Fruit fly (Drosophila melanogaster): ENCODE results near the gene CG46317.
A peak's percentile ranks its signal among the peaks of the same experiment; 100 is the strongest.

Gene CG46317

DNA sequence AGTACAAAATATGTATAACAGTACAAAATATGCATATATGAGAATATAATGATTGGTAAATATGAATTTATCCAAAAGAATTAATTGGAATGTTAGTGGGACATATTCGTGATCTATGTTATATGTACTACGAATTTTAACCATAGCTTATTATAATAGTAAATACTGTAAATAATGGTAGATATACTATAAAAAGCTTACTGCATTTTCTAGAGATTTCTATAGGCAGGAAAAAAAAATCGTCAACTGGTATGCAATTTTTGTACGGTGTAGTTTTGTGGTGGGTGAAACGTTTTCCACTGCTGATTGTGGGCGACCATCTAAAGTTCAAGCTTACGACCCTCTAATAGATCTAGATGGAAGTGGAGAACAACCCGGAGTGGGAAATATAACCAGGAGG lies 44.2 kb upstream of the CG46317 start:
- TF ChIP-seq CG14711 (tag; optimal IDR thresholded peaks at IDR 0.05) (no peak), CG11617 (GFP tag; optimal IDR thresholded peaks at IDR 0.05) (no peak), kay (GFP tag; ENCODE audit: borderline replicate concordance) (no peak), tj (GFP tag; optimal IDR thresholded peaks at IDR 0.05) (no peak), cic (GFP tag; optimal IDR thresholded peaks at IDR 0.05) (no peak), Clk (GFP tag; optimal IDR thresholded peaks at IDR 0.05) (no peak), CG7045 (GFP tag; optimal IDR thresholded peaks at IDR 0.05) (no peak), CG33017 (tag; optimal IDR thresholded peaks at IDR 0.05) (no peak), CG12768 (GFP tag; optimal IDR thresholded peaks at IDR 0.05) (no peak), CG5204 (GFP tag; optimal IDR thresholded peaks at IDR 0.05) (no peak), Hr96 (GFP tag; optimal IDR thresholded peaks at IDR 0.05) (no peak), pad (GFP tag; optimal IDR thresholded peaks at IDR 0.05) (no peak), CG1620 (GFP tag; optimal IDR thresholded peaks at IDR 0.05) (no peak), cnc (optimal IDR thresholded peaks at IDR 0.05) (no peak), ovo (GFP tag; optimal IDR thresholded peaks at IDR 0.05) (no peak), bab1 (GFP tag; optimal IDR thresholded peaks at IDR 0.05) (no peak), Crg-1 (GFP tag; optimal IDR thresholded peaks at IDR 0.05) (no peak), toe (GFP tag; optimal IDR thresholded peaks at IDR 0.05) (no peak)

- peak; percentile 68 for TF ChIP-seq CG11617 (GFP tag; optimal IDR thresholded peaks at IDR 0.05)
- peak; percentile 52 for TF ChIP-seq pad (GFP tag; optimal IDR thresholded peaks at IDR 0.05)
- no peak for TF ChIP-seq kay (GFP tag; ENCODE audit: borderline replicate concordance)
- TF ChIP-seq CG5204 (GFP tag; optimal IDR thresholded peaks at IDR 0.05): no peak
- TF ChIP-seq cnc (optimal IDR thresholded peaks at IDR 0.05): no peak
- no peak for TF ChIP-seq cic (GFP tag; optimal IDR thresholded peaks at IDR 0.05)
- peak; percentile 71 for TF ChIP-seq CG7045 (GFP tag; optimal IDR thresholded peaks at IDR 0.05)
- peak; percentile 86 for TF ChIP-seq CG14711 (tag; optimal IDR thresholded peaks at IDR 0.05)
- TF ChIP-seq Clk (GFP tag; optimal IDR thresholded peaks at IDR 0.05): no peak
- TF ChIP-seq bab1 (GFP tag; optimal IDR thresholded peaks at IDR 0.05): peak; percentile 92
- TF ChIP-seq Hr96 (GFP tag; optimal IDR thresholded peaks at IDR 0.05): peak; percentile 4
- TF ChIP-seq tj (GFP tag; optimal IDR thresholded peaks at IDR 0.05): peak; percentile 23
- TF ChIP-seq CG7101 (tag; optimal IDR thresholded peaks at IDR 0.05): peak; percentile 83
- TF ChIP-seq Mnt (GFP tag; optimal IDR thresholded peaks at IDR 0.05): no peak
- peak; percentile 65 for TF ChIP-seq CG33017 (tag; optimal IDR thresholded peaks at IDR 0.05)
- TF ChIP-seq CG12768 (GFP tag; optimal IDR thresholded peaks at IDR 0.05): peak; percentile 40
- peak; percentile 38 for TF ChIP-seq CG1620 (GFP tag; optimal IDR thresholded peaks at IDR 0.05)
- no peak for TF ChIP-seq Crg-1 (GFP tag; optimal IDR thresholded peaks at IDR 0.05)
- TF ChIP-seq toe (GFP tag; optimal IDR thresholded peaks at IDR 0.05): peak; percentile 29
- TF ChIP-seq ovo (GFP tag; optimal IDR thresholded peaks at IDR 0.05): no peak
These were observed 43.0 kb upstream of the CG46317 start for dm6 chrX:14218045-14218483.

DNA sequence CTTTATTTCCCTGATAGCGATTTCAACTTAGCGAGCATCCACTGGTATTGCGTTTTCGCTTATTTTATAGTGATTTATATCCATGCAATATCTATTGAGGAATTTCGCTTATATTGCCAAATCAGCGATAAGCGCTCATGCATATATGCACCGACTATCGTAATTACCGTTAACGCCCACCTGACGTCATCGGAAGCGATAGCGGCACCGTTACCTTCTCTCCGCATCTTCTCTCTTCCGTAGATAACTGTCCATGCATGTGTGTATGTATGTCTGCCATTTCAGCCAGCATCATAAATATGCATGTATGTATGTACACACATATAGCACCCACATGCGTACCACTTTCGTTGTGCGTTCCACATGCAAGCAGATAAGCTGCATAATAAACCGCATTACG lies 39.8 kb upstream of the CG46317 start:
- TF ChIP-seq Crg-1 (GFP tag; optimal IDR thresholded peaks at IDR 0.05) (no peak), pad (GFP tag; optimal IDR thresholded peaks at IDR 0.05) (peak; percentile 51), CG12768 (GFP tag; optimal IDR thresholded peaks at IDR 0.05) (no peak), cnc (optimal IDR thresholded peaks at IDR 0.05) (no peak), bab1 (GFP tag; optimal IDR thresholded peaks at IDR 0.05) (peak; percentile 9), ovo (GFP tag; optimal IDR thresholded peaks at IDR 0.05) (peak; percentile 94), CG5204 (GFP tag; optimal IDR thresholded peaks at IDR 0.05) (no peak), kay (GFP tag; ENCODE audit: borderline replicate concordance) (no peak), CG1620 (GFP tag; optimal IDR thresholded peaks at IDR 0.05) (no peak), tj (GFP tag; optimal IDR thresholded peaks at IDR 0.05) (no peak), Mnt (GFP tag; optimal IDR thresholded peaks at IDR 0.05) (no peak), CG7045 (GFP tag; optimal IDR thresholded peaks at IDR 0.05) (no peak), CG7101 (tag; optimal IDR thresholded peaks at IDR 0.05) (no peak), CG11617 (GFP tag; optimal IDR thresholded peaks at IDR 0.05) (no peak), toe (GFP tag; optimal IDR thresholded peaks at IDR 0.05) (no peak), cic (GFP tag; optimal IDR thresholded peaks at IDR 0.05) (no peak), Clk (GFP tag; optimal IDR thresholded peaks at IDR 0.05) (no peak)

- TF ChIP-seq tj (GFP tag; optimal IDR thresholded peaks at IDR 0.05) (peak; percentile 6), Mnt (GFP tag; optimal IDR thresholded peaks at IDR 0.05) (no peak)
These were observed 39.0 kb upstream of the CG46317 start for dm6 chrX:14221995-14222394.

dm6 chrX:14225665-14226064 lies 35.4 kb upstream of the CG46317 start, which contains the start of gene CG11674:
Gene CG11674 (minus strand): TSS chrX:14225879.
- peak; percentile 55 for TF ChIP-seq pad (GFP tag; optimal IDR thresholded peaks at IDR 0.05)
- TF ChIP-seq Hr96 (GFP tag; optimal IDR thresholded peaks at IDR 0.05): no peak
- no peak for TF ChIP-seq cic (GFP tag; optimal IDR thresholded peaks at IDR 0.05)
- TF ChIP-seq ovo (GFP tag; optimal IDR thresholded peaks at IDR 0.05): peak; percentile 76

- no peak for TF ChIP-seq Mnt (GFP tag; optimal IDR thresholded peaks at IDR 0.05)
- TF ChIP-seq CG11617 (GFP tag; optimal IDR thresholded peaks at IDR 0.05): no peak
- no peak for TF ChIP-seq toe (GFP tag; optimal IDR thresholded peaks at IDR 0.05)
- no peak for TF ChIP-seq CG5204 (GFP tag; optimal IDR thresholded peaks at IDR 0.05)
- no peak for TF ChIP-seq cnc (optimal IDR thresholded peaks at IDR 0.05)
- TF ChIP-seq ovo (GFP tag; optimal IDR thresholded peaks at IDR 0.05): no peak
- TF ChIP-seq tj (GFP tag; optimal IDR thresholded peaks at IDR 0.05): no peak
- no peak for TF ChIP-seq CG33017 (tag; optimal IDR thresholded peaks at IDR 0.05)
- no peak for TF ChIP-seq CG14711 (tag; optimal IDR thresholded peaks at IDR 0.05)
- no peak for TF ChIP-seq kay (GFP tag; ENCODE audit: borderline replicate concordance)
These were observed 34.9 kb upstream of the CG46317 start, which contains the start of gene mRpL38 for dm6 chrX:14226093-14226492. Gene mRpL38 (plus strand): TSS chrX:14226289.

- TF ChIP-seq tj (GFP tag; optimal IDR thresholded peaks at IDR 0.05) (no peak), Mnt (GFP tag; optimal IDR thresholded peaks at IDR 0.05) (no peak), CG1620 (GFP tag; optimal IDR thresholded peaks at IDR 0.05) (no peak), pad (GFP tag; optimal IDR thresholded peaks at IDR 0.05) (no peak), CG12768 (GFP tag; optimal IDR thresholded peaks at IDR 0.05) (no peak), CG5204 (GFP tag; optimal IDR thresholded peaks at IDR 0.05) (no peak), CG7101 (tag; optimal IDR thresholded peaks at IDR 0.05) (no peak), cnc (optimal IDR thresholded peaks at IDR 0.05) (no peak), CG33017 (tag; optimal IDR thresholded peaks at IDR 0.05) (no peak), toe (GFP tag; optimal IDR thresholded peaks at IDR 0.05) (no peak), Crg-1 (GFP tag; optimal IDR thresholded peaks at IDR 0.05) (no peak), CG14711 (tag; optimal IDR thresholded peaks at IDR 0.05) (no peak), CG11617 (GFP tag; optimal IDR thresholded peaks at IDR 0.05) (no peak), Hr96 (GFP tag; optimal IDR thresholded peaks at IDR 0.05) (no peak)
These were observed 34.0 kb upstream of the CG46317 start for dm6 chrX:14227043-14227442.
